Fruit fly (Drosophila melanogaster) Kc167 (cell line): ENCODE data around the gene Sfxn1-3.

Experiments used
- Myc ChIP-seq: fragments of >200 bp; optimal IDR thresholded peaks from 2 replicates; lab custom pipeline; 2017; ENCODE audit warnings: missing external identifiers
- Sin3A ChIP-seq: fragments of >200 bp; optimal IDR thresholded peaks from 2 replicates; lab custom pipeline; 2018; ENCODE audit warnings: missing external identifiers
- h ChIP-seq: fragments of >200 bp; optimal IDR thresholded peaks from 3 replicates; lab custom pipeline; 2018; ENCODE audit warnings: missing external identifiers
- insv ChIP-seq: fragments of >200 bp; optimal IDR thresholded peaks from 3 replicates; lab custom pipeline; 2018; ENCODE audit warnings: missing external identifiers
- psq ChIP-seq: fragments of >200 bp; optimal IDR thresholded peaks from 2 replicates; lab custom pipeline; 2017; ENCODE audit warnings: missing external identifiers
- ttk ChIP-seq: sonication (Bioruptor generic); optimal IDR thresholded peaks from 2 replicates; lab custom pipeline; 2017; ENCODE audit warnings: missing external identifiers

The Sfxn1-3 gene

dm6 chr3R:4402884-4403705, 24.7 kb downstream of the Sfxn1-3 start, which contains the start of gene lost:
lost (plus strand) TSS chr3R:4403076.
- TF ChIP-seq psq = no peak
- TF ChIP-seq Myc (lab: Kevin White, UChicago) = no peak

dm6 chr3R:4403706-4404392, 25.4 kb downstream of the Sfxn1-3 start:
- no peak for TF ChIP-seq h
- TF ChIP-seq Sin3A (lab: Kevin White, UChicago) = no peak
- no peak for TF ChIP-seq psq

- TF ChIP-seq Sin3A (lab: Kevin White, UChicago) (no peak), psq (no peak), ttk (no peak), Myc (lab: Kevin White, UChicago) (no peak), insv (no peak), h (no peak)
These were observed 28.9 kb downstream of the Sfxn1-3 start for dm6 chr3R:4407325-4407724.

dm6 chr3R:4416138-4416537, 37.7 kb downstream of the Sfxn1-3 start, which contains the start of gene CG31528:
CG31528 (plus strand) TSS chr3R:4416438.
- TF ChIP-seq ttk = no peak

dm6 chr3R:4419482-4419881, 41.1 kb downstream of the Sfxn1-3 start, which contains the start of gene CG32944:
CG32944 (minus strand) TSS chr3R:4419578.
- TF ChIP-seq h (no peak), insv (no peak), ttk (no peak), Sin3A (lab: Kevin White, UChicago) (no peak), Myc (lab: Kevin White, UChicago) (no peak), psq (no peak)

dm6 chr3R:4426730-4427129, 48.3 kb downstream of the Sfxn1-3 start, which contains the start of gene CG31525:
CG31525 (plus strand) TSS chr3R:4427030.
- TF ChIP-seq insv (no peak), psq (no peak), h (no peak), Myc (lab: Kevin White, UChicago) (no peak), ttk (no peak), Sin3A (lab: Kevin White, UChicago) (no peak)

dm6 chr3R:4428585-4429464, 50.4 kb downstream of the Sfxn1-3 start, which contains the start of gene srl:
srl (minus strand) TSS chr3R:4429335.
- TF ChIP-seq insv (no peak), h (no peak), ttk (no peak), Sin3A (lab: Kevin White, UChicago) (no peak), psq (no peak), Myc (lab: Kevin White, UChicago) (no peak)
